Worm (Caenorhabditis elegans) whole organism, young adult: Measurements from ENCODE around the gene K02D3.1.

ENCODE experiments used
- B0019.2 ChIP-seq: fragments of 200-800 bp; sonication (Bioruptor generic); conservative IDR thresholded peaks from 2 replicates; pipeline ENCODE4 v1.3.6; 2022; ENCODE audit warnings: missing genetic modification reagents, missing genetic modification characterization, missing compliant biosample characterization
- D2030.7 ChIP-seq: fragments of 200-800 bp; sonication (Bioruptor generic); IDR thresholded peaks from 2 replicates; pipeline ENCODE4 v1.3.6; 2022; ENCODE audit warnings: missing genetic modification reagents, missing genetic modification characterization, missing compliant biosample characterization
- F22D6.2 ChIP-seq: sonication (generic microtip); optimal IDR thresholded peaks from 2 replicates; lab custom pipeline; 2016; ENCODE audit warnings: mild to moderate bottlenecking, missing genetic modification characterization, missing compliant biosample characterization
- F33H1.4 ChIP-seq: fragments of 200-800 bp; sonication (Bioruptor generic); IDR thresholded peaks from 2 replicates; pipeline ENCODE4 v1.3.6; 2022; ENCODE audit warnings: missing genetic modification reagents, missing genetic modification characterization, missing compliant biosample characterization
- F57A8.1 ChIP-seq: fragments of 200-800 bp; sonication (Bioruptor generic); optimal IDR thresholded peaks from 2 replicates; lab custom pipeline; 2018; ENCODE audit warnings: mild to moderate bottlenecking, missing genetic modification characterization, moderate library complexity, missing compliant biosample characterization
- K11D2.4 ChIP-seq: fragments of 200-800 bp; sonication (Bioruptor generic); IDR thresholded peaks from 2 replicates; pipeline ENCODE4 v1.3.6; 2022; ENCODE audit warnings: missing genetic modification reagents, missing genetic modification characterization, missing compliant biosample characterization
- T07F8.4 ChIP-seq: sonication (generic microtip); optimal IDR thresholded peaks from 2 replicates; lab custom pipeline; 2016; ENCODE audit warnings: mild to moderate bottlenecking, missing genetic modification characterization, moderate library complexity, missing compliant biosample characterization
- Y56A3A.18 ChIP-seq: fragments of 200-800 bp; sonication (Bioruptor generic); IDR thresholded peaks from 2 replicates; pipeline ENCODE4 v1.3.6; 2022; ENCODE audit warnings: missing genetic modification reagents, missing genetic modification characterization, missing compliant biosample characterization
- akir-1 ChIP-seq: fragments of 200-800 bp; sonication (Bioruptor generic); optimal IDR thresholded peaks from 2 replicates; lab custom pipeline; 2018; ENCODE audit warnings: mild to moderate bottlenecking, missing genetic modification characterization, moderate library complexity, missing compliant biosample characterization
- ama-1 ChIP-seq, 3 experiments: fragments of 150-350 bp in 1 of 3; sonication (generic microtip) in 2 of 3; optimal IDR thresholded peaks; 2 replicates each; lab custom pipeline; 2014 to 2018; ENCODE audit warnings: missing biosample characterization in 2 of 3, missing genetic modification characterization in 2 of 3, missing genetic modification reagents in 2 of 3
- atf-7 ChIP-seq: sonication (generic microtip); optimal IDR thresholded peaks from 2 replicates; lab custom pipeline; 2017; ENCODE audit warnings: mild to moderate bottlenecking, missing genetic modification characterization, missing compliant biosample characterization
- athp-1 ChIP-seq: sonication (generic microtip); optimal IDR thresholded peaks from 2 replicates; lab custom pipeline; 2017; ENCODE audit warnings: mild to moderate bottlenecking, missing genetic modification characterization, missing compliant biosample characterization
- attf-6 ChIP-seq: fragments of 200-800 bp; sonication (Bioruptor generic); IDR thresholded peaks from 2 replicates; pipeline ENCODE4 v1.3.6; 2022; ENCODE audit warnings: missing genetic modification reagents, missing genetic modification characterization, missing compliant biosample characterization
- cebp-2 ChIP-seq: fragments of 200-800 bp; sonication (Bioruptor generic); IDR thresholded peaks from 2 replicates; pipeline ENCODE4 v1.3.6; 2022; ENCODE audit warnings: missing genetic modification characterization, missing compliant biosample characterization
- ceh-40 ChIP-seq: fragments of 200-800 bp; sonication (Bioruptor generic); IDR thresholded peaks from 2 replicates; pipeline ENCODE4 v1.3.6; 2022; ENCODE audit warnings: missing genetic modification characterization, missing compliant biosample characterization
- chd-7 ChIP-seq: sonication (generic microtip); optimal IDR thresholded peaks from 2 replicates; lab custom pipeline; 2016; ENCODE audit warnings: mild to moderate bottlenecking, missing genetic modification characterization, moderate library complexity, missing compliant biosample characterization
- dox-1 ChIP-seq: fragments of 200-800 bp; sonication (Bioruptor generic); IDR thresholded peaks from 2 replicates; pipeline ENCODE4 v1.3.6; 2022; ENCODE audit warnings: missing genetic modification reagents, missing genetic modification characterization, missing compliant biosample characterization
- dpl-1 ChIP-seq: fragments of 150-350 bp; optimal IDR thresholded peaks from 2 replicates; lab custom pipeline; 2014; ENCODE audit warnings: missing biosample characterization, missing genetic modification reagents, missing genetic modification characterization
- egl-18 ChIP-seq: fragments of 200-800 bp; sonication (Bioruptor generic); IDR thresholded peaks from 2 replicates; pipeline ENCODE4 v1.3.6; 2022; ENCODE audit warnings: missing genetic modification reagents, missing genetic modification characterization, missing compliant biosample characterization
- ets-4 ChIP-seq: fragments of 200-800 bp; sonication (Bioruptor generic); optimal IDR thresholded peaks from 2 replicates; lab custom pipeline; 2018; ENCODE audit warnings: mild to moderate bottlenecking, missing genetic modification characterization, missing compliant biosample characterization
- him-1 ChIP-seq: sonication (generic microtip); optimal IDR thresholded peaks from 2 replicates; lab custom pipeline; 2016; ENCODE audit warnings: missing genotype, missing genetic modification reagents, missing genetic modification characterization, missing compliant biosample characterization
- hrde-1 ChIP-seq: sonication (generic microtip); optimal IDR thresholded peaks from 2 replicates; lab custom pipeline; 2016; ENCODE audit warnings: missing genetic modification characterization, mild to moderate bottlenecking, missing compliant biosample characterization, moderate library complexity, missing genotype, missing genetic modification reagents, borderline replicate concordance
- lag-1 ChIP-seq: fragments of 200-800 bp; sonication (Bioruptor generic); IDR thresholded peaks from 2 replicates; pipeline ENCODE4 v1.3.6; 2022; ENCODE audit warnings: missing genetic modification reagents, missing genetic modification characterization, missing compliant biosample characterization
- lin-40 ChIP-seq: sonication (generic microtip); optimal IDR thresholded peaks from 2 replicates; lab custom pipeline; 2016; ENCODE audit warnings: missing genetic modification characterization, mild to moderate bottlenecking, missing compliant biosample characterization, missing genotype, missing genetic modification reagents
- lin-54 ChIP-seq: fragments of 200-800 bp; sonication (Bioruptor generic); optimal IDR thresholded peaks from 2 replicates; lab custom pipeline; 2018; ENCODE audit warnings: mild to moderate bottlenecking, missing genetic modification characterization, missing compliant biosample characterization
- lsy-27 ChIP-seq: sonication (generic microtip); optimal IDR thresholded peaks from 2 replicates; lab custom pipeline; 2017; ENCODE audit warnings: missing genetic modification characterization, mild to moderate bottlenecking, missing compliant biosample characterization, antibody characterized with exemption, missing genotype, borderline replicate concordance; ENCODE audit not compliant: insufficient read depth
- madf-8 ChIP-seq: fragments of 200-800 bp; sonication (Bioruptor generic); conservative IDR thresholded peaks from 2 replicates; pipeline ENCODE4 v1.3.6; 2022; ENCODE audit warnings: missing genetic modification reagents, missing genetic modification characterization, missing compliant biosample characterization
- mel-28 ChIP-seq: sonication (generic microtip); optimal IDR thresholded peaks from 2 replicates; lab custom pipeline; 2016; ENCODE audit warnings: borderline replicate concordance, mild to moderate bottlenecking, missing genetic modification characterization, missing compliant biosample characterization
- mes-4 ChIP-seq: sonication (generic microtip); optimal IDR thresholded peaks from 2 replicates; lab custom pipeline; 2016; ENCODE audit warnings: missing genotype, missing genetic modification characterization, missing compliant biosample characterization
- nfya-1 ChIP-seq: sonication (generic microtip); optimal IDR thresholded peaks from 2 replicates; lab custom pipeline; 2017; ENCODE audit warnings: antibody characterized with exemption, missing compliant biosample characterization, missing genetic modification characterization, borderline replicate concordance; ENCODE audit not compliant: insufficient read depth
- nfya-2 ChIP-seq: fragments of 200-800 bp; sonication (Bioruptor generic); IDR thresholded peaks from 2 replicates; pipeline ENCODE4 v1.3.6; 2022; ENCODE audit warnings: missing genetic modification reagents, missing genetic modification characterization, missing compliant biosample characterization
- nhr-120 ChIP-seq: fragments of 200-800 bp; sonication (Bioruptor generic); IDR thresholded peaks from 2 replicates; pipeline ENCODE4 v1.3.6; 2022; ENCODE audit warnings: missing genetic modification characterization, missing compliant biosample characterization
- nhr-80 ChIP-seq: sonication (generic microtip); optimal IDR thresholded peaks from 2 replicates; lab custom pipeline; 2016; ENCODE audit warnings: missing genetic modification characterization, missing compliant biosample characterization
- pha-4 ChIP-seq: fragments of 150-350 bp; sonication (generic microtip); optimal IDR thresholded peaks from 2 replicates; lab custom pipeline; 2014; ENCODE audit warnings: missing biosample characterization, missing genetic modification reagents, missing genetic modification characterization
- rec-8 ChIP-seq, 2 experiments: sonication (generic microtip); optimal IDR thresholded peaks; 2 replicates each; lab custom pipeline; 2016; ENCODE audit warnings: mild to moderate bottlenecking in 2 of 2, missing genetic modification characterization in 2 of 2, missing genetic modification reagents in 2 of 2, missing genotype in 2 of 2, missing biosample characterization in 1 of 2, missing compliant biosample characterization in 1 of 2, moderate library complexity in 1 of 2
- somi-1 ChIP-seq: fragments of 200-800 bp; sonication (Bioruptor generic); optimal IDR thresholded peaks from 2 replicates; lab custom pipeline; 2018; ENCODE audit warnings: mild to moderate bottlenecking, missing genetic modification characterization, missing compliant biosample characterization
- unc-62 ChIP-seq: fragments of 150-350 bp; optimal IDR thresholded peaks from 2 replicates; lab custom pipeline; 2014; ENCODE audit warnings: missing biosample characterization, missing genetic modification reagents, missing genetic modification characterization
- zfh-2 ChIP-seq: fragments of 200-800 bp; sonication (Bioruptor generic); conservative IDR thresholded peaks from 2 replicates; pipeline ENCODE4 v1.3.6; 2022; ENCODE audit warnings: missing genetic modification reagents, missing genetic modification characterization, missing compliant biosample characterization
- ztf-18 ChIP-seq: sonication (generic microtip); optimal IDR thresholded peaks from 2 replicates; lab custom pipeline; 2016; ENCODE audit warnings: missing genotype, mild to moderate bottlenecking, missing genetic modification characterization, missing compliant biosample characterization
- ztf-26 ChIP-seq: sonication (generic microtip); optimal IDR thresholded peaks from 2 replicates; lab custom pipeline; 2017; ENCODE audit warnings: missing genetic modification characterization, missing compliant biosample characterization
- ztf-28 ChIP-seq: fragments of 200-800 bp; sonication (Bioruptor generic); IDR thresholded peaks from 2 replicates; pipeline ENCODE4 v1.3.6; 2022; ENCODE audit warnings: missing genetic modification reagents, missing genetic modification characterization, missing compliant biosample characterization
- ztf-3 ChIP-seq: fragments of 200-800 bp; sonication (Bioruptor generic); optimal IDR thresholded peaks from 2 replicates; lab custom pipeline; 2018; ENCODE audit warnings: mild to moderate bottlenecking, missing genetic modification characterization, missing compliant biosample characterization

Gene K02D3.1

DNA sequence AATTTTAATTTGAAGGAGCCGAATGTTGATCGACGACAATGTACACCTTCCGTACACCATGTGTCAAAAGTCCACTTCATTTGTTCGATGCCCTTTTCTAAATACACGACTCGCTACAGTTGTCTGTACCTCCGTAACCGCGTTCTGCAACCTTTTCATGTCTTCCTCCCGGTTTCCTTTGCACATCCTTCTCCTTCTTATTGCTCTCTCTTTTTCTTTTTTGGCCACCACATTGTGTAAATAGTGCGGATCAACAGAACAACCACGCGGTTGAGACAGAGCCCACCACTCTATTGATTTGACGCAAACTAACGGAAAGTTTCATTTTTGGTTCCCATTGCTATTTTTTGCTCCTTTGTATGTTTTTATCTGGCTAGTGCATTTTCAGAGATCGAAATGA is 36.7 kb downstream of the K02D3.1 start (continued):
- TF ChIP-seq dpl-1 = no peak

DNA sequence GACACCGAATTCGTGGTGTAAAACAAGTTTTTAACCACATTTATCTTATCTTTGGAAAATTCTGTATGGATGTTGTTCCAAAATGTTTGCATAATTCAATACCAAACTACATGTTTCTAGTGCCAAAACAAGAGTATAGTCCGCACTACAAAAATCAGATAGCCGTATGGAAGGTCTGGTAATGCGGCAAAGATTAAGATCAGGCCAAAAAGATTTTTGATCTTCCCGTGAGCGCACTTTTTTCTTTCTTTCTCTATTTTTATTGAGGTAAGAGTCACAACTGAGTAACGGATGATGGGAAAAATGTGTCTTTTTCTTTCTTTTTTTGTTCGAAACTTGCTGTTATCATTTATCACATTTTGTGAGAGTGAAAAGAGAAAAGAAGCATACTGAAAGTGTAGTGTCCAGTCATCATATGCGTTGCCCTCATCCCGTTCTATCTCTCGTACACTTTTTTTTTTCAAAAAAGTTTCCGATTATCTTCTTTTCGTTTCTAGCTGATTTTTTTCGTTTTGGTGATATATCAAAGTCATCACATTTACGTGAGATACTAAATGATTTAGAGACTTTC is 37.9 kb downstream of the K02D3.1 start:
- TF ChIP-seq ztf-18 (no peak), somi-1 (GFP tag; lab: Kevin White, UChicago) (peak; percentile 88), akir-1 (GFP tag; lab: Kevin White, UChicago) (no peak), ztf-26 (tag; lab: Kevin White, UChicago) (peak; percentile 27), nhr-120 (GFP tag; lab: Robert Waterston, UW) (no peak), lin-40 (tag; lab: Kevin White, UChicago) (peak; percentile 57), B0019.2 (no peak), madf-8 (GFP tag; lab: Robert Waterston, UW) (no peak), athp-1 (tag; lab: Kevin White, UChicago) (no peak), cebp-2 (GFP tag; lab: Robert Waterston, UW) (no peak), nfya-1 (tag; lab: Kevin White, UChicago) (no peak), egl-18 (no peak), hrde-1 (tag; lab: Kevin White, UChicago) (no peak), mes-4 (tag; lab: Kevin White, UChicago) (no peak), him-1 (tag; lab: Kevin White, UChicago) (no peak), rec-8 (tag; optimal IDR thresholded peaks at IDR 0.05; lab: Kevin White, UChicago) (no peak), nfya-2 (GFP tag; lab: Robert Waterston, UW) (no peak), ztf-3 (GFP tag; lab: Kevin White, UChicago) (no peak), pha-4 (tag; lab: Kevin White, UChicago) (no peak), F57A8.1 (no peak), T07F8.4 (no peak), nhr-80 (tag; lab: Kevin White, UChicago) (peak; percentile 58), F22D6.2 (tag; lab: Kevin White, UChicago) (no peak), ceh-40 (GFP tag; lab: Robert Waterston, UW) (no peak), mel-28 (tag; lab: Kevin White, UChicago) (no peak), F33H1.4 (GFP tag; lab: Robert Waterston, UW) (no peak), atf-7 (tag; lab: Kevin White, UChicago) (no peak), lsy-27 (tag; lab: Kevin White, UChicago) (no peak), Y56A3A.18 (GFP tag; lab: Robert Waterston, UW) (no peak), lag-1 (no peak), zfh-2 (GFP tag; lab: Robert Waterston, UW) (no peak), dox-1 (GFP tag; lab: Robert Waterston, UW) (no peak)

DNA sequence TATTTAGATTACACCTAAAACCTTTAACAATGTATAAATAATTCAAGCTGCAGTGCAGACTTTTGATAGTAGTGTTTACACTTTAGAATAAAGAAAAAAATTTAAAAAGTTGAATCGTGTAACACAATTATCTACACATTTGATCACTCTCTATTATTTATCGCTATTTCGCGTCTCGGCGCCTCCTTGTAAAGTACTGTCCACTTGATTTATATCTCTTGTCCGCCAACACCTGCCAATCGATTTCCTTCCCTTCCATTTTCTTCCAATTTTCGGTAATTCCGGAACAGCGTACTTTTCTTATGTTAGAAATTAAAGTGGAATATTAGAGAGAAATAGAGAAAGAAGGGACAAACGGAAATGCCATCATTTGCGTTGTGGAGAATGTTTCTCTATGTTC is 38.9 kb downstream of the K02D3.1 start:
- TF ChIP-seq ztf-28 (no peak), ets-4 (GFP tag; lab: Kevin White, UChicago) (no peak)

- TF ChIP-seq D2030.7 (GFP tag; lab: Robert Waterston, UW) (no peak), K11D2.4 (GFP tag; lab: Robert Waterston, UW) (no peak), F33H1.4 (GFP tag; lab: Robert Waterston, UW) (no peak), unc-62 (peak; percentile 76), chd-7 (tag; lab: Kevin White, UChicago) (no peak), lin-54 (GFP tag; lab: Kevin White, UChicago) (no peak), attf-6 (GFP tag; lab: Robert Waterston, UW) (no peak), ets-4 (GFP tag; lab: Kevin White, UChicago) (no peak), ama-1 (optimal IDR thresholded peaks at IDR 0.05; lab: Kevin White, UChicago) (no peak), ama-1 (GFP tag; optimal IDR thresholded peaks at IDR 0.05; lab: Kevin White, UChicago) (no peak), nhr-80 (tag; lab: Kevin White, UChicago) (peak; percentile 79)
- TF ChIP-seq, all 124 proteins: peak for 2
These were observed 39.5 kb downstream of the K02D3.1 start for ce11 chrX:13746231-13746630.
